Worm (Caenorhabditis elegans) whole organism, L4/young adult: ENCODE data around the gene sqt-3.

ENCODE experiments used
- W03F9.2 ChIP-seq: fragments of 150-350 bp; optimal IDR thresholded peaks from 2 replicates; lab custom pipeline; 2014; ENCODE audit warnings: missing biosample characterization, missing genetic modification characterization
- him-1 ChIP-seq: sonication (generic microtip); optimal IDR thresholded peaks from 2 replicates; lab custom pipeline; 2016; ENCODE audit warnings: missing genotype, missing genetic modification reagents, missing genetic modification characterization, missing compliant biosample characterization

ce11 chrV:12400677-12401236 lies 48.2 kb downstream of the sqt-3 start, which contains the start of the genes K01D12.20 and miga-1:
- no peak for TF ChIP-seq him-1
- TF ChIP-seq W03F9.2 (tag; lab: Kevin White, UChicago): no peak
